Fruit fly (Drosophila melanogaster) whole organism, wandering third instar larva: Measurements from ENCODE around the gene CG31643.
A peak's percentile ranks its signal among the peaks of the same experiment; 100 is the strongest.

Experiments
- Abd-B ChIP-seq: fragments of >200 bp; optimal IDR thresholded peaks from 2 replicates; lab custom pipeline; 2017; ENCODE audit warnings: missing biosample characterization, missing genetic modification characterization
- CG32264 ChIP-seq: fragments of 200-800 bp; sonication (Bioruptor generic); optimal IDR thresholded peaks from 2 replicates; lab custom pipeline; 2016; ENCODE audit warnings: missing biosample characterization, missing genetic modification characterization
- CG9705 ChIP-seq: fragments of 200-800 bp; sonication (Bioruptor generic); optimal IDR thresholded peaks from 2 replicates; lab custom pipeline; 2018; ENCODE audit warnings: missing biosample characterization, mild to moderate bottlenecking, missing genetic modification characterization
- CrebA ChIP-seq: fragments of 200-800 bp; sonication (Bioruptor generic); optimal IDR thresholded peaks from 2 replicates; lab custom pipeline; 2016; ENCODE audit warnings: missing biosample characterization, mild to moderate bottlenecking, missing genetic modification characterization, borderline replicate concordance
- Dif ChIP-seq: fragments of 200-275, 200-300 bp; sonication (Bioruptor generic); optimal IDR thresholded peaks from 2 replicates; lab custom pipeline; 2018; ENCODE audit warnings: missing biosample characterization, missing genetic modification characterization; ENCODE audit not compliant: partially characterized antibody
- GATAd ChIP-seq: sonication (Bioruptor generic); optimal IDR thresholded peaks from 2 replicates; lab custom pipeline; 2016; ENCODE audit warnings: missing biosample characterization, missing genetic modification characterization
- HLH106 ChIP-seq: fragments of 200-800 bp; optimal IDR thresholded peaks from 3 replicates; lab custom pipeline; 2019; ENCODE audit warnings: missing biosample characterization, mild to moderate bottlenecking, missing genetic modification characterization, moderate library complexity
- Hnf4 ChIP-seq: fragments of 200-800 bp; sonication (Bioruptor generic); optimal IDR thresholded peaks from 2 replicates; lab custom pipeline; 2016; ENCODE audit warnings: missing biosample characterization, mild to moderate bottlenecking, missing genetic modification characterization
- Hr78 ChIP-seq: fragments of >200 bp; optimal IDR thresholded peaks from 2 replicates; lab custom pipeline; 2017; ENCODE audit warnings: missing biosample characterization, missing genetic modification characterization
- Hr83 ChIP-seq: fragments of 200-300 bp; sonication (Bioruptor generic); optimal IDR thresholded peaks from 2 replicates; lab custom pipeline; 2016; ENCODE audit warnings: missing biosample characterization, mild to moderate bottlenecking, missing genetic modification characterization, moderate library complexity; ENCODE audit not compliant: poor library complexity, severe bottlenecking
- Jra ChIP-seq: sonication (Bioruptor generic); optimal IDR thresholded peaks from 2 replicates; lab custom pipeline; 2016; ENCODE audit warnings: missing biosample characterization, missing genetic modification characterization
- Mio ChIP-seq: sonication (Bioruptor generic); optimal IDR thresholded peaks from 2 replicates; lab custom pipeline; 2016; ENCODE audit warnings: missing biosample characterization, missing genetic modification characterization
- Myc ChIP-seq: fragments of >200 bp; optimal IDR thresholded peaks from 2 replicates; lab custom pipeline; 2017
- N ChIP-seq: fragments of >200 bp; optimal IDR thresholded peaks from 2 replicates; lab custom pipeline; 2018; ENCODE audit warnings: missing biosample characterization, missing external identifiers, missing genetic modification characterization
- OdsH ChIP-seq: fragments of 200-800 bp; sonication (Bioruptor generic); optimal IDR thresholded peaks from 2 replicates; lab custom pipeline; 2016; ENCODE audit warnings: missing biosample characterization, mild to moderate bottlenecking, missing genetic modification characterization
- Rel ChIP-seq, 2 experiments: fragments of 200-800 bp; sonication (Bioruptor generic) in 1 of 2; optimal IDR thresholded peaks; 2 replicates in 1 of 2; 3 replicates in 1 of 2; lab custom pipeline; 2016 to 2019; ENCODE audit warnings: mild to moderate bottlenecking in 2 of 2, missing biosample characterization in 2 of 2, missing genetic modification characterization in 2 of 2, moderate library complexity in 1 of 2
- Sp1 ChIP-seq: fragments of 200-800 bp; sonication (Bioruptor generic); optimal IDR thresholded peaks from 3 replicates; lab custom pipeline; 2019; ENCODE audit warnings: missing biosample characterization, mild to moderate bottlenecking, missing genetic modification characterization, moderate library complexity
- Vsx2 ChIP-seq: fragments of 200-300, 225-300 bp; sonication (Bioruptor generic); optimal IDR thresholded peaks from 2 replicates; lab custom pipeline; 2018; ENCODE audit warnings: missing biosample characterization, missing genetic modification characterization; ENCODE audit not compliant: partially characterized antibody
- br ChIP-seq: fragments of 200-800 bp; sonication (Bioruptor generic); optimal IDR thresholded peaks from 2 replicates; lab custom pipeline; 2016; ENCODE audit warnings: missing biosample characterization, missing genetic modification characterization
- brk ChIP-seq: fragments of 200-800 bp; sonication (Bioruptor generic); optimal IDR thresholded peaks from 2 replicates; lab custom pipeline; 2016; ENCODE audit warnings: missing biosample characterization, mild to moderate bottlenecking, missing genetic modification characterization
- dmrt93B ChIP-seq: fragments of 200-800 bp; sonication (Bioruptor generic); optimal IDR thresholded peaks from 2 replicates; lab custom pipeline; 2018; ENCODE audit warnings: missing biosample characterization, mild to moderate bottlenecking, missing genetic modification characterization
- dsf ChIP-seq: sonication (Bioruptor generic); optimal IDR thresholded peaks from 2 replicates; lab custom pipeline; 2016; ENCODE audit warnings: missing biosample characterization, missing genetic modification characterization, borderline replicate concordance
- ey ChIP-seq: fragments of 200-800 bp; sonication (Bioruptor generic); optimal IDR thresholded peaks from 2 replicates; lab custom pipeline; 2016; ENCODE audit warnings: missing biosample characterization, missing genetic modification characterization
- foxo ChIP-seq, 2 experiments: fragments of 200-800 bp; sonication (Bioruptor generic); optimal IDR thresholded peaks; 2 replicates in 1 of 2; 3 replicates in 1 of 2; lab custom pipeline; 2016 to 2017; ENCODE audit warnings: missing biosample characterization in 2 of 2, missing genetic modification characterization in 2 of 2
- fru ChIP-seq: fragments of 200-800 bp; sonication (Bioruptor generic); optimal IDR thresholded peaks from 3 replicates; lab custom pipeline; 2016; ENCODE audit warnings: missing biosample characterization, mild to moderate bottlenecking, missing genetic modification characterization
- h ChIP-seq: fragments of 200-800 bp; sonication (Bioruptor generic); optimal IDR thresholded peaks from 3 replicates; lab custom pipeline; 2016; ENCODE audit warnings: missing biosample characterization, mild to moderate bottlenecking, missing genetic modification characterization
- jim ChIP-seq: fragments of 175-275, 200-325 bp; sonication (Bioruptor generic); optimal IDR thresholded peaks from 2 replicates; lab custom pipeline; 2016; ENCODE audit warnings: missing biosample characterization, mild to moderate bottlenecking, missing genetic modification characterization
- lola ChIP-seq: fragments of >200 bp; optimal IDR thresholded peaks from 2 replicates; lab custom pipeline; 2017; ENCODE audit warnings: missing biosample characterization, missing genetic modification characterization
- pan ChIP-seq: fragments of >200 bp; optimal IDR thresholded peaks from 2 replicates; lab custom pipeline; 2017
- psq ChIP-seq: fragments of 200-800 bp; sonication (Bioruptor generic); optimal IDR thresholded peaks from 3 replicates; lab custom pipeline; 2017; ENCODE audit warnings: missing biosample characterization, mild to moderate bottlenecking, missing genetic modification characterization, moderate library complexity
- rgr ChIP-seq: fragments of 200-800 bp; sonication (Bioruptor generic); optimal IDR thresholded peaks from 3 replicates; lab custom pipeline; 2016; ENCODE audit warnings: missing biosample characterization, mild to moderate bottlenecking, missing genetic modification characterization
- sage ChIP-seq: fragments of 200-800 bp; sonication (Bioruptor generic); optimal IDR thresholded peaks from 2 replicates; lab custom pipeline; 2016; ENCODE audit warnings: missing biosample characterization, mild to moderate bottlenecking, missing genetic modification characterization
- sv ChIP-seq: fragments of 200-800 bp; sonication (Bioruptor generic); optimal IDR thresholded peaks from 3 replicates; lab custom pipeline; 2016; ENCODE audit warnings: missing biosample characterization, missing genetic modification characterization
- tai ChIP-seq: sonication (Bioruptor generic); optimal IDR thresholded peaks from 2 replicates; lab custom pipeline; 2016; ENCODE audit warnings: missing biosample characterization, missing genetic modification characterization
- usp ChIP-seq: fragments of >200 bp; optimal IDR thresholded peaks from 2 replicates; lab custom pipeline; 2017; ENCODE audit warnings: missing biosample characterization, missing genetic modification characterization
- woc ChIP-seq: sonication (Bioruptor generic); optimal IDR thresholded peaks from 2 replicates; lab custom pipeline; 2016; ENCODE audit warnings: missing biosample characterization, mild to moderate bottlenecking, missing genetic modification characterization

CG31643 gene

DNA sequence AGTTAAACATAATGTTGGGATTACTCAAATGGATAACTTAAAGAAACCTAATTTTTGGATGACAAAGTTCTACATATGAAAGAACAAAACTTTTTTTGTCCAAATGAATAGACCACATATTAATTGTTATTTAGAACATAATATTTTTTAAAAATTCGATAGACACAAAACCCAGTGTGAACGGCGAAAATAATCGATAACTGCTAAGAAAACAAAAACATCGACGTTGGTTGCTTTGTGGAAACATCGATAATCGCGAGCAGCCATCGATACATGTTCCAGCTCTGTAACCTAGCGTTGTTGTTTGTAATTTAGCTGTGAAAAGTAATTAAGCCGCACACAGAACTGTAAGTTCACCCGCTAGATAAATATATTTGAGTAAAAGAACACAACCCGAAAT is 12.7 kb downstream of the CG31643 start, which contains the start of gene CG9135:
Gene CG9135 (plus strand): TSS at position 226 of the 400 bp plus-strand sequence.
- TF ChIP-seq Hr83 (GFP tag; lab: Kevin White, UChicago), result peak; percentile 46
- no peak for TF ChIP-seq Abd-B (GFP tag; lab: Kevin White, UChicago)
- no peak for TF ChIP-seq woc (GFP tag; lab: Kevin White, UChicago)
- TF ChIP-seq sv (GFP tag; lab: Kevin White, UChicago), result no peak
- peak; percentile 9 for TF ChIP-seq HLH106 (tag; lab: Kevin White, UChicago)
- no peak for TF ChIP-seq brk (GFP tag; lab: Kevin White, UChicago)
- no peak for TF ChIP-seq CG9705 (GFP tag; lab: Kevin White, UChicago)
- peak; percentile 29 for TF ChIP-seq Jra (GFP tag; lab: Kevin White, UChicago)
- TF ChIP-seq, all 38 proteins: peak for 3

DNA sequence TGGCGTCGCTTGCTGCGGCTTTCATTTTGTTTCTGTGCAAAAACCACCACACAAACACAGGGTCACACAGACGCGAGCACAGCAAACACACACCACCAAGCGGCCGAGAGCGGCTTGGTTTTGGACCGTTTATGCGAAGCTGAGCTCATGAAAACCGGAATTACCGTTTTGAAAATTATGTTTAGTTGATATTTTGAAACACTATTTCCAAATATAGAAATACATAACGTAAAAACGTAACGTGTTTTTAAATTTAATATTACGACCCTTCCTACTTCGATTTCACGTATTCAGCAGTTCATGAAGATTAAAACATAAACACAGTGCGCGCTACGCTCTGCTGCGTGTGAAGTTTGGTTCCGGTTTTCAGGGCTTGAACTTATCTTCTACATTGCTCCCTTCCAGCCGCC is 13.3 kb downstream of the CG31643 start:
- no peak for TF ChIP-seq Vsx2
- peak; percentile 90 for TF ChIP-seq CG32264 (GFP tag; lab: Kevin White, UChicago)
- TF ChIP-seq woc (GFP tag; lab: Kevin White, UChicago), result peak; percentile 93
- peak; percentile 98 for TF ChIP-seq h (GFP tag; lab: Kevin White, UChicago)
- TF ChIP-seq Mio (GFP tag; lab: Kevin White, UChicago), result peak; percentile 53
- peak; percentile 76 for TF ChIP-seq dsf (GFP tag; lab: Kevin White, UChicago)
- TF ChIP-seq lola (GFP tag; lab: Kevin White, UChicago), result no peak
- TF ChIP-seq sv (GFP tag; lab: Kevin White, UChicago), result peak; percentile 97
- TF ChIP-seq Abd-B (GFP tag; lab: Kevin White, UChicago), result no peak
- no peak for TF ChIP-seq CrebA
- TF ChIP-seq foxo (GFP tag; optimal IDR thresholded peaks at IDR 0.05; lab: Kevin White, UChicago), result peak; percentile 92 to 95
- TF ChIP-seq br (GFP tag; lab: Kevin White, UChicago), result peak; percentile 97
- no peak for TF ChIP-seq pan (lab: Kevin White, UChicago)
- peak; percentile 98 for TF ChIP-seq fru
- TF ChIP-seq HLH106 (tag; lab: Kevin White, UChicago), result peak; percentile 94
- no peak for TF ChIP-seq brk (GFP tag; lab: Kevin White, UChicago)
- peak; percentile 93 for TF ChIP-seq ey (GFP tag; lab: Kevin White, UChicago)
- TF ChIP-seq GATAd (GFP tag; lab: Kevin White, UChicago), result no peak
- TF ChIP-seq rgr (GFP tag; lab: Kevin White, UChicago), result peak; percentile 98
- TF ChIP-seq Rel (GFP tag; optimal IDR thresholded peaks at IDR 0.05; lab: Kevin White, UChicago), result peak; percentile 87
- TF ChIP-seq Rel (tag; optimal IDR thresholded peaks at IDR 0.05; lab: Kevin White, UChicago), result peak; percentile 88
- TF ChIP-seq N (GFP tag; lab: Kevin White, UChicago), result no peak
- peak; percentile 57 for TF ChIP-seq Hr83 (GFP tag; lab: Kevin White, UChicago)
- TF ChIP-seq dmrt93B, result peak; percentile 75
- TF ChIP-seq Hnf4 (GFP tag; lab: Kevin White, UChicago), result peak; percentile 94
- peak; percentile 97 for TF ChIP-seq Sp1 (GFP tag; lab: Kevin White, UChicago)
- TF ChIP-seq psq (GFP tag; lab: Kevin White, UChicago), result peak; percentile 90
- TF ChIP-seq CG9705 (GFP tag; lab: Kevin White, UChicago), result peak; percentile 91
- TF ChIP-seq sage (GFP tag; lab: Kevin White, UChicago), result peak; percentile 88
- peak; percentile 64 for TF ChIP-seq Jra (GFP tag; lab: Kevin White, UChicago)
- peak; percentile 96 for TF ChIP-seq OdsH (GFP tag; lab: Kevin White, UChicago)

DNA sequence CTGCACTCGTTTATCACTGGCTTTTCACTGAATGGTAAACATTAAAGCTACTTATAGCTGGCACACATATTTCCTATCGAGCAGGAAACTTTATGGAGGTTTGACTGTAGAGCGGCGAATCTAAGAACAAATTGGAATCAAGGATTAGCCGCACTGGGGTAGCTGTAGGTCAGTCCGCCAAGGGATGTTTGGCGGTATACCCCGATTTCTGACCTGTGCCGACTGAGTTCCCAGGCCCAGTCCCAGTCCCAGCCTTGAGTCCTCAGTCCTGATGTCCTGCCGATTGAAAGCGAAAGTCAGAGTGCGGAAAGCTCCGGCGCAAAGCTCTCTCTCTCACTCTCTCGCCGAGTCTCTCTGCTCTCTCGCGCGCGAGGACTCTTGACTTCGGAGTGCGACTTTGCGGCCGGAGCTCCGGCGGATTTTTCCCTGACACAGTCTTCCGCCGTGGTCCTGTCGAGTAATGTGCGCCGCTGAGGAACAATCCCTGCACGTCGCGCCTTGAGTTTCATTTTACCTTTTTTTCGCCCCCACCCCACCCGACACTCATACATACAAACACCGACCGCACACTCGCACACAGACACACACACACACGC is 16.1 kb downstream of the CG31643 start, which contains the start of gene CG13995:
Gene CG13995 (plus strand): TSS at position 429 of the 596 bp plus-strand sequence.
- peak; percentile 33 for TF ChIP-seq Dif
- TF ChIP-seq usp (GFP tag; lab: Kevin White, UChicago), result no peak

DNA sequence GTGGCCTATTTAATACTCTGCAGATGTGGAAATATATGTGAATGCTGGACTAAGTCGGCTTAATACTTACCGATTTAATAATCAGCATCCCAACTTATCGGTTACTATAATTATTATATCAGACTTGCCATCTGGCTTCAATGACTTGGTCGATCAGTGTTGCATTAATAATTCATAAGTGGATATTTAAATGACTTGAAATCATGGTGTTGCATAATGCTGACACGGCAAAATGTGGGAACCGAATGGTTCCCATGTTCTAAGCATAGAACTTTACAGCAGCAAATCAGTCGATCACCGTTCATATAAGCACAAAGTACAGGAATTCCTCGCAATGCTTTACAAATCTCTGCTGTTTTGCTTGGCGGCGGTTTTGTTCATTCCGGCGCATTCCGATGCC is 22.3 kb downstream of the CG31643 start, which contains the start of gene CG34180:
Gene CG34180 (plus strand): TSS at position 301 of the 400 bp plus-strand sequence.
- TF ChIP-seq h (GFP tag; lab: Kevin White, UChicago) (no peak), Hr78 (GFP tag; lab: Kevin White, UChicago) (no peak), dmrt93B (no peak), usp (GFP tag; lab: Kevin White, UChicago) (no peak), fru (no peak), CG9705 (GFP tag; lab: Kevin White, UChicago) (no peak), lola (GFP tag; lab: Kevin White, UChicago) (no peak), Sp1 (GFP tag; lab: Kevin White, UChicago) (no peak), OdsH (GFP tag; lab: Kevin White, UChicago) (no peak), Myc (no peak), Vsx2 (no peak), jim (GFP tag; lab: Kevin White, UChicago) (no peak), tai (GFP tag; lab: Kevin White, UChicago) (no peak), brk (GFP tag; lab: Kevin White, UChicago) (no peak), sage (GFP tag; lab: Kevin White, UChicago) (no peak), CG32264 (GFP tag; lab: Kevin White, UChicago) (no peak), ey (GFP tag; lab: Kevin White, UChicago) (no peak), Dif (no peak)
